Worm (Caenorhabditis elegans) whole organism, L2 larva: ENCODE data around the gene R04E5.7.

Experiments used
- C34F6.9 ChIP-seq: fragments of 150-350 bp; optimal IDR thresholded peaks from 2 replicates; lab custom pipeline; 2014; ENCODE audit warnings: missing biosample characterization, missing genetic modification characterization
- F13H6.1 ChIP-seq: sonication (generic microtip); optimal IDR thresholded peaks from 2 replicates; lab custom pipeline; 2016; ENCODE audit warnings: missing genetic modification characterization, missing compliant biosample characterization
- R02D3.7 ChIP-seq: fragments of 150-350 bp; optimal IDR thresholded peaks from 2 replicates; lab custom pipeline; 2014; ENCODE audit warnings: missing biosample characterization, missing genetic modification characterization
- Y55F3AM.14 ChIP-seq: fragments of 200-800 bp; sonication (Bioruptor generic); optimal IDR thresholded peaks from 2 replicates; lab custom pipeline; 2018; ENCODE audit warnings: mild to moderate bottlenecking, missing genetic modification characterization, missing compliant biosample characterization
- ZK546.5 ChIP-seq: sonication (generic microtip); optimal IDR thresholded peaks from 2 replicates; lab custom pipeline; 2017; ENCODE audit warnings: missing biosample characterization, missing genetic modification characterization
- alr-1 ChIP-seq: fragments of 150-350 bp; optimal IDR thresholded peaks from 2 replicates; lab custom pipeline; 2014; ENCODE audit warnings: missing biosample characterization, missing genetic modification characterization
- aly-2 ChIP-seq: fragments of 150-350 bp; optimal IDR thresholded peaks from 2 replicates; lab custom pipeline; 2014; ENCODE audit warnings: missing biosample characterization, missing genetic modification characterization
- ama-1 ChIP-seq: fragments of 150-350 bp; optimal IDR thresholded peaks from 2 replicates; lab custom pipeline; 2018; ENCODE audit warnings: inconsistent platforms
- blmp-1 ChIP-seq: sonication (generic microtip); optimal IDR thresholded peaks from 2 replicates; lab custom pipeline; 2017; ENCODE audit warnings: missing genetic modification characterization, mild to moderate bottlenecking, missing compliant biosample characterization, antibody characterized with exemption, moderate library complexity; ENCODE audit not compliant: insufficient read depth
- ceh-16 ChIP-seq: fragments of 150-350 bp; optimal IDR thresholded peaks from 2 replicates; lab custom pipeline; 2014; ENCODE audit warnings: missing biosample characterization, missing genetic modification characterization
- dmd-4 ChIP-seq: sonication (generic microtip); optimal IDR thresholded peaks from 2 replicates; lab custom pipeline; 2017; ENCODE audit warnings: missing biosample characterization, missing genetic modification characterization
- egl-27 ChIP-seq: sonication (generic microtip); optimal IDR thresholded peaks from 3 replicates; lab custom pipeline; 2017; ENCODE audit warnings: missing biosample characterization, missing genetic modification reagents, missing genetic modification characterization
- elt-1 ChIP-seq: fragments of 150-350 bp; optimal IDR thresholded peaks from 2 replicates; lab custom pipeline; 2014; ENCODE audit warnings: missing biosample characterization, missing genetic modification characterization
- fos-1 ChIP-seq: fragments of 150-350 bp; optimal IDR thresholded peaks from 2 replicates; lab custom pipeline; 2014; ENCODE audit warnings: missing biosample characterization, missing genetic modification characterization
- gmeb-1 ChIP-seq: fragments of 150-350 bp; optimal IDR thresholded peaks from 2 replicates; lab custom pipeline; 2014; ENCODE audit warnings: missing biosample characterization, missing genetic modification characterization
- lin-11 ChIP-seq: fragments of 150-350 bp; sonication (generic microtip); optimal IDR thresholded peaks from 2 replicates; lab custom pipeline; 2014; ENCODE audit warnings: missing biosample characterization, missing genetic modification characterization, inconsistent platforms, mixed read lengths
- lin-39 ChIP-seq: fragments of 150-350 bp; optimal IDR thresholded peaks from 2 replicates; lab custom pipeline; 2014; ENCODE audit warnings: missing biosample characterization, missing genetic modification reagents, missing genetic modification characterization
- lsy-2 ChIP-seq, 2 experiments: fragments of 150-350 bp in 1 of 2; sonication (generic microtip) in 1 of 2; optimal IDR thresholded peaks; 2 replicates each; lab custom pipeline; 2014 to 2017; ENCODE audit warnings: missing biosample characterization in 2 of 2, missing genetic modification characterization in 2 of 2
- mdl-1 ChIP-seq, 2 experiments: fragments of 150-350 bp in 1 of 2; sonication (generic microtip) in 1 of 2; optimal IDR thresholded peaks; 2 replicates each; lab custom pipeline; 2017; ENCODE audit warnings: missing biosample characterization in 2 of 2, missing genetic modification characterization in 2 of 2
- nhr-10 ChIP-seq: sonication (generic microtip); optimal IDR thresholded peaks from 2 replicates; lab custom pipeline; 2017; ENCODE audit warnings: missing biosample characterization, missing genetic modification characterization
- nhr-12 ChIP-seq: fragments of 150-350 bp; optimal IDR thresholded peaks from 2 replicates; lab custom pipeline; 2014; ENCODE audit warnings: missing biosample characterization, missing genetic modification characterization
- nhr-129 ChIP-seq: fragments of 150-350 bp; optimal IDR thresholded peaks from 2 replicates; lab custom pipeline; 2014; ENCODE audit warnings: missing biosample characterization, missing genetic modification characterization
- nhr-23 ChIP-seq: fragments of 150-350 bp; optimal IDR thresholded peaks from 2 replicates; lab custom pipeline; 2014; ENCODE audit warnings: missing biosample characterization, missing genetic modification reagents, missing genetic modification characterization
- nhr-6 ChIP-seq: fragments of 150-350 bp; optimal IDR thresholded peaks from 2 replicates; lab custom pipeline; 2014; ENCODE audit warnings: missing biosample characterization, missing genetic modification characterization
- peb-1 ChIP-seq: fragments of 150-350 bp; optimal IDR thresholded peaks from 2 replicates; lab custom pipeline; 2014; ENCODE audit warnings: missing biosample characterization, missing genetic modification characterization
- sem-4 ChIP-seq: fragments of 150-350 bp; optimal IDR thresholded peaks from 2 replicates; lab custom pipeline; 2014; ENCODE audit warnings: missing biosample characterization, missing genetic modification reagents, missing genetic modification characterization
- sma-3 ChIP-seq: sonication (generic microtip); optimal IDR thresholded peaks from 2 replicates; lab custom pipeline; 2016; ENCODE audit warnings: missing genetic modification reagents, missing genetic modification characterization, missing compliant biosample characterization
- sma-9 ChIP-seq, 2 experiments: fragments of 150-350 bp in 1 of 2; sonication (generic microtip) in 1 of 2; optimal IDR thresholded peaks; 2 replicates each; lab custom pipeline; 2014 to 2016; ENCODE audit warnings: missing genetic modification characterization in 2 of 2, mild to moderate bottlenecking in 1 of 2, missing biosample characterization in 1 of 2, missing compliant biosample characterization in 1 of 2, missing genetic modification reagents in 1 of 2, moderate library complexity in 1 of 2
- snpc-4 ChIP-seq: fragments of 150-350 bp; optimal IDR thresholded peaks from 2 replicates; lab custom pipeline; 2014; ENCODE audit warnings: missing biosample characterization, missing genetic modification characterization
- unc-39 ChIP-seq: fragments of 150-350 bp; optimal IDR thresholded peaks from 2 replicates; lab custom pipeline; 2014; ENCODE audit warnings: missing biosample characterization, missing genetic modification characterization
- unc-55 ChIP-seq: fragments of 150-350 bp; sonication (generic microtip); optimal IDR thresholded peaks from 3 replicates; lab custom pipeline; 2014; ENCODE audit warnings: missing biosample characterization, missing genetic modification reagents, missing genetic modification characterization
- unc-62 ChIP-seq: fragments of 150-350 bp; optimal IDR thresholded peaks from 2 replicates; lab custom pipeline; 2014; ENCODE audit warnings: missing biosample characterization, missing genetic modification reagents, missing genetic modification characterization
- zag-1 ChIP-seq: fragments of 150-350 bp; optimal IDR thresholded peaks from 2 replicates; lab custom pipeline; 2014; ENCODE audit warnings: missing biosample characterization, missing genetic modification characterization
- ztf-11 ChIP-seq: sonication (generic microtip); optimal IDR thresholded peaks from 2 replicates; lab custom pipeline; 2017; ENCODE audit warnings: missing biosample characterization, missing genetic modification characterization
- ztf-4 ChIP-seq: fragments of 150-350 bp; optimal IDR thresholded peaks from 2 replicates; lab custom pipeline; 2014; ENCODE audit warnings: missing biosample characterization, missing genetic modification characterization

The R04E5.7 gene

DNA sequence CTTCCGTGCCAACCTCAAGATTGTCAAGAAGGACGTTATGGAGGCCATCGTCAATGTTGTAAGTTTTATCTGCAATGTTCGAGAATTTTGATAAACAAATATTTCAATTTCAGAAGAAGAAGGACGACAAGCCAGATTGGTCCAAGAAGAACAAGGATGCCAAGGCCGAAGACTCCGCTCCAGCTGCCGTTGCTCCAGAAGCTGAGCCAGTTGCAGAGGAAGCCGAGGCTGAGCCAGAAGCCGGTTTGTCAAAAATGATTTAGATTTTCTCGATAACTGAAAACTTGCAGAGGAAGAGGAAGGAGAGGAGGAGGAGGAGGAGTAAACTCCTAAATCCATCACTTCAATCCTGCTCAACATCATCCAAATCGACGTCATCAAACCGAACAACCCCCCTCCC is 7.0 kb downstream of the R04E5.7 start:
- TF ChIP-seq lin-39 (tag; lab: Kevin White, UChicago) (no peak), ceh-16 (tag; lab: Kevin White, UChicago) (no peak), nhr-12 (tag; lab: Kevin White, UChicago) (no peak), elt-1 (tag; lab: Kevin White, UChicago) (no peak), sma-9 (GFP tag; optimal IDR thresholded peaks at IDR 0.05; lab: Kevin White, UChicago) (no peak), sma-9 (tag; optimal IDR thresholded peaks at IDR 0.05; lab: Kevin White, UChicago) (no peak), aly-2 (tag; lab: Kevin White, UChicago) (no peak), snpc-4 (no peak), peb-1 (no peak), alr-1 (no peak), zag-1 (tag; lab: Kevin White, UChicago) (no peak), unc-39 (tag; lab: Kevin White, UChicago) (no peak), unc-62 (GFP tag; lab: Kevin White, UChicago) (no peak), lin-11 (no peak), R02D3.7 (tag; lab: Kevin White, UChicago) (no peak), dmd-4 (no peak)

DNA sequence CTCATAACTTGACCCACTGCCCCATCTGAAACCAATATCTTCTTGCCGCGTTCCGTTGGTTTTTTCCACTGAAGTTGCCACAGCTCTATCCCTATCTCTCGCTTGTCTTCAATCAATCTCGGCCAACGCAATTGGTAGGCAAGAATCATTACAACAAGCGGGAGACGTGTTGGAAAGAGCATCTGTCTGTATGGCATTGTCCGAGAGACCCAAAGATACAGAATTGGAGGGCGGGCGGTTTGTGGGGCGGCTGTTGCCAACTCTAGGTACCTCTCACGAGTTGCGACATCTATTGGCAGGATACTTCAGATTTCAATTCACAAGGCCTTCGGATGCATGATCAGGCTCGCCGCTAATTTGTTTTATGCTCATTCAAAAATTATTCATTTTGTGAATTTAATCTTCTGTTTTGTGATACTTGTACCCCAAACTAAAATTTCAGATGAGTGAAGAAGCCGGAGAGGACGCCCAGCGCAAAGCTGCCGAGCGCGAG is 8.0 kb downstream of the R04E5.7 start, which contains the start of gene unc-27:
Gene unc-27 (plus strand): TSS at position 443 of the 493 bp plus-strand sequence.
- TF ChIP-seq egl-27 (tag; lab: Kevin White, UChicago) (no peak), F13H6.1 (peak; percentile 59), nhr-129 (tag; lab: Kevin White, UChicago) (peak; percentile 44)

DNA sequence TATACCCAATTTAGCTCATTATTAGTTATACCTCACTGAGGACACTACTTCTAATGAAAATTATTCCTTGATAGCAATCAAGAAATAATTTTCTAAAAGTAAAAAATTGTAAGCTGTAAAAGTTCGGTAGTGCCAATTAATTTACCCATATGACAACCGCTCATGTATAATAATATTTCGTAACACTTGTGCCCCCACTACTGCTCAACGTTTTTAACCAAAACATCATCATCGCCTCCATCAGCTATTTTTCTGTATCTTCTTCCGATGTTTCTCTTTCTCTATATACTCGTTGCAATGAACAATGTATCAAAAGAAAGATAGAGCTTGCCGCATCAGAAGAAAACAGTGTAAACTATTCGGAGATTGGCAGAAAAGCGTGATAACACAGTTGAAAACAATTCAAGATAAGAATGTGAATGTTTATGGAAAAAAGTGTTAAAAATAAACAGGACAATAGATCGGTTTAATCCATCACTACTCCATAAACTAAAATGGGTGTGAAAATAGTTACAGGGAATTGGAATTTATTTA is 9.3 kb downstream of the R04E5.7 start:
- no peak for TF ChIP-seq unc-39 (tag; lab: Kevin White, UChicago)
- no peak for TF ChIP-seq R02D3.7 (tag; lab: Kevin White, UChicago)
- no peak for TF ChIP-seq gmeb-1 (tag; lab: Kevin White, UChicago)
- TF ChIP-seq nhr-129 (tag; lab: Kevin White, UChicago) = peak; percentile 39
- TF ChIP-seq egl-27 (tag; lab: Kevin White, UChicago) = no peak
- TF ChIP-seq F13H6.1 = peak; percentile 25
- no peak for TF ChIP-seq nhr-10
- no peak for TF ChIP-seq nhr-23 (tag; lab: Kevin White, UChicago)
- TF ChIP-seq sma-9 (GFP tag; optimal IDR thresholded peaks at IDR 0.05; lab: Kevin White, UChicago) = peak; percentile 28
- TF ChIP-seq sma-9 (tag; optimal IDR thresholded peaks at IDR 0.05; lab: Kevin White, UChicago) = no peak
- no peak for TF ChIP-seq ztf-4 (tag; lab: Kevin White, UChicago)

DNA sequence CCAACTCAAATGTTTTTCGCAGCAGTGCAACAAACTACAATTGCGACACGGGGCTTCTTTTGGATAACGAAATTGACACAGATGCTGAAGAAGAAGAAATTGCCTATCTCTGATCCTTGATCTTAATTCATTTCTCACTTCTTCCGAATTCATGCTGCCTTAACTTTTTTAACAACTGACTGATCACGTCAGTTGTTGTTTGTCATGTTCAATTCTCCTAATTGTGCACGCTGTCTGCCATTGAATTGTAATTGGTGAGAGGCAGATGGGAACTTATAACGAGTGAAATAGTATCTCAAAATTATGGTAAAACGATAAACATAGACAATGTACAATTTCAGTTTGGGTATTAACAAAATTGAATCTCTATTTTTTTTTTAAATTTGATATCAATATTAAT is 10.4 kb downstream of the R04E5.7 start:
- TF ChIP-seq sem-4 (tag; lab: Kevin White, UChicago) = no peak
- TF ChIP-seq blmp-1 = no peak
- TF ChIP-seq ztf-4 (tag; lab: Kevin White, UChicago) = no peak
- TF ChIP-seq F13H6.1 = peak; percentile 37
- TF ChIP-seq sma-3 = no peak
- no peak for TF ChIP-seq ztf-11 (tag; lab: Kevin White, UChicago)
- no peak for TF ChIP-seq C34F6.9 (tag; lab: Kevin White, UChicago)
- no peak for TF ChIP-seq unc-55 (GFP tag; lab: Kevin White, UChicago)
- no peak for TF ChIP-seq ceh-16 (tag; lab: Kevin White, UChicago)
- no peak for TF ChIP-seq ama-1 (lab: Kevin White, UChicago)
- no peak for TF ChIP-seq zag-1 (tag; lab: Kevin White, UChicago)
- no peak for TF ChIP-seq unc-39 (tag; lab: Kevin White, UChicago)
- TF ChIP-seq sma-9 (GFP tag; optimal IDR thresholded peaks at IDR 0.05; lab: Kevin White, UChicago) = peak; percentile 57
- no peak for TF ChIP-seq sma-9 (tag; optimal IDR thresholded peaks at IDR 0.05; lab: Kevin White, UChicago)
- peak in 1 of 2 experiments; percentile 19 for TF ChIP-seq lsy-2 (tag; optimal IDR thresholded peaks at IDR 0.05; lab: Kevin White, UChicago)
- TF ChIP-seq nhr-129 (tag; lab: Kevin White, UChicago) = peak; percentile 50
- no peak for TF ChIP-seq lin-39 (tag; lab: Kevin White, UChicago)
- TF ChIP-seq egl-27 (tag; lab: Kevin White, UChicago) = no peak

DNA sequence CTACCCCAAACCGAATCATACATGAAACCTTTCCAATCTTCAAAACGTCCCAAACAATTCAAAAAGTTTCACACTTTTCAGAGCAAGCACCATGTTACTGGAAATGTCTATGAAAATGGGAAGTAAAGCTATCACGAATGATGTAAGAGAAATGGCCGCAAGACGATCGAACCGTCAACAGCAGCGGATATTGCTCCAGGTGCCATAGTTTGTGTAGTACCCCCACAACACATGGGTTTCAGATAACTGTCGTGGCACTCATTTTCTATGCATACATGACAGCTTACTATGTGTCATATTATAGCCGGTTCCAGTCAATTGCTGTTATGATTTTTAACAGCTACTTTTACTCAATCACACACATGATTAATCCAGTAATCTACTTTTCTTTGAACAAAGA is 12.8 kb downstream of the R04E5.7 start, which contains the start of gene ZK721.3:
Gene ZK721.3 (plus strand): TSS at position 301 of the 400 bp plus-strand sequence.
- TF ChIP-seq nhr-6 (tag; lab: Kevin White, UChicago) (no peak), nhr-12 (tag; lab: Kevin White, UChicago) (no peak), zag-1 (tag; lab: Kevin White, UChicago) (no peak), nhr-10 (no peak), Y55F3AM.14 (GFP tag; lab: Kevin White, UChicago) (no peak), F13H6.1 (no peak), mdl-1 (tag; optimal IDR thresholded peaks at IDR 0.05; lab: Kevin White, UChicago) (no peak), nhr-23 (tag; lab: Kevin White, UChicago) (no peak), fos-1 (tag; lab: Kevin White, UChicago) (no peak), sem-4 (tag; lab: Kevin White, UChicago) (no peak), gmeb-1 (tag; lab: Kevin White, UChicago) (no peak), blmp-1 (no peak), ZK546.5 (tag; lab: Kevin White, UChicago) (no peak), alr-1 (no peak), unc-55 (GFP tag; lab: Kevin White, UChicago) (no peak), C34F6.9 (tag; lab: Kevin White, UChicago) (no peak)
